Worm (Caenorhabditis elegans) whole organism, late embryonic: Measurements from ENCODE around the gene wrt-3.

ENCODE experiments used
- pros-1 ChIP-seq: fragments of 150-350 bp; optimal IDR thresholded peaks from 2 replicates; lab custom pipeline; 2014; ENCODE audit warnings: missing biosample characterization, missing genetic modification reagents, missing genetic modification characterization
- unc-3 ChIP-seq, 2 experiments: fragments of 200-800 bp in 1 of 2; sonication (Bioruptor generic) in 1 of 2; sonication (generic microtip) in 1 of 2; conservative IDR thresholded peaks in 1 of 2; optimal IDR thresholded peaks in 1 of 2; 2 replicates each; pipeline versions ENCODE4 v1.3.6 to Lab custom; 2016 to 2022; ENCODE audit warnings: missing compliant biosample characterization in 2 of 2, missing genetic modification characterization in 2 of 2, missing genetic modification reagents in 1 of 2

ce11 chrIV:9442106-9442532 lies 35.1 kb downstream of the wrt-3 start:
- no peak for TF ChIP-seq pros-1 (tag; lab: Kevin White, UChicago)
- TF ChIP-seq unc-3 (GFP tag; conservative IDR thresholded peaks at IDR 0.05; lab: Robert Waterston, UW), result no peak
- TF ChIP-seq unc-3 (tag; optimal IDR thresholded peaks at IDR 0.05; lab: Kevin White, UChicago), result no peak
